Worm (Caenorhabditis elegans): Measurements from ENCODE around the gene sru-29.
A peak's percentile ranks its signal among the peaks of the same experiment; 100 is the strongest.

The sru-29 gene

ce11 chrV:9779418-9779817 is 31.8 kb upstream of the sru-29 start, which contains the start of gene F46B6.4:
TSS of gene F46B6.4 (minus strand) at chrV:9779518.
- TF ChIP-seq cog-1 (tag; optimal IDR thresholded peaks at IDR 0.05) (no peak), T22C8.4 (GFP tag; IDR thresholded peaks at IDR 0.05) (no peak), ztf-23 (GFP tag; IDR thresholded peaks at IDR 0.05) (no peak), tab-1 (GFP tag; IDR thresholded peaks at IDR 0.05) (no peak), klf-2 (GFP tag; conservative IDR thresholded peaks at IDR 0.05) (no peak), flt-1 (GFP tag; IDR thresholded peaks at IDR 0.05) (no peak), ztf-29 (GFP tag; IDR thresholded peaks at IDR 0.05) (no peak), med-1 (GFP tag; optimal IDR thresholded peaks at IDR 0.05; ENCODE audit: insufficient read depth) (no peak), ref-1 (GFP tag; conservative IDR thresholded peaks at IDR 0.05) (no peak)

- peak; percentile 30; the same call in 1 of the 2 replicates for TF ChIP-seq T22C8.4 (GFP tag; IDR thresholded peaks at IDR 0.05)
- no peak for TF ChIP-seq klf-2 (GFP tag; conservative IDR thresholded peaks at IDR 0.05)
- TF ChIP-seq flt-1 (GFP tag; IDR thresholded peaks at IDR 0.05) = no peak
These were observed 29.2 kb upstream of the sru-29 start for ce11 chrV:9782045-9782444.

- TF ChIP-seq klf-2 (GFP tag; conservative IDR thresholded peaks at IDR 0.05) = no peak
- TF ChIP-seq ref-1 (GFP tag; conservative IDR thresholded peaks at IDR 0.05) = no peak
These were observed 28.3 kb upstream of the sru-29 start, which contains the start of gene F46B6.5 for ce11 chrV:9782969-9783368. TSS of gene F46B6.5 (minus strand) at chrV:9783069.

ce11 chrV:9784215-9784614 is 27.0 kb upstream of the sru-29 start:
- no peak for TF ChIP-seq klf-2 (GFP tag; conservative IDR thresholded peaks at IDR 0.05)
- TF ChIP-seq ref-1 (GFP tag; conservative IDR thresholded peaks at IDR 0.05) = no peak
- TF ChIP-seq tab-1 (GFP tag; IDR thresholded peaks at IDR 0.05) = no peak
- TF ChIP-seq flt-1 (GFP tag; IDR thresholded peaks at IDR 0.05) = no peak
- TF ChIP-seq ztf-29 (GFP tag; IDR thresholded peaks at IDR 0.05) = no peak
- TF ChIP-seq med-1 (GFP tag; optimal IDR thresholded peaks at IDR 0.05; ENCODE audit: insufficient read depth) = no peak
- no peak for TF ChIP-seq T22C8.4 (GFP tag; IDR thresholded peaks at IDR 0.05)
- TF ChIP-seq ztf-23 (GFP tag; IDR thresholded peaks at IDR 0.05) = no peak
- no peak for TF ChIP-seq cog-1 (tag; optimal IDR thresholded peaks at IDR 0.05)

ce11 chrV:9786721-9787131 is 24.5 kb upstream of the sru-29 start, which contains the start of gene F46B6.6:
TSS of gene F46B6.6 (minus strand) at chrV:9786868.
- no peak for TF ChIP-seq tab-1 (GFP tag; IDR thresholded peaks at IDR 0.05)
- TF ChIP-seq cog-1 (tag; optimal IDR thresholded peaks at IDR 0.05) = no peak
- no peak for TF ChIP-seq flt-1 (GFP tag; IDR thresholded peaks at IDR 0.05)
- TF ChIP-seq klf-2 (GFP tag; conservative IDR thresholded peaks at IDR 0.05) = no peak
- TF ChIP-seq ztf-23 (GFP tag; IDR thresholded peaks at IDR 0.05) = no peak
- TF ChIP-seq med-1 (GFP tag; optimal IDR thresholded peaks at IDR 0.05; ENCODE audit: insufficient read depth) = no peak
- TF ChIP-seq T22C8.4 (GFP tag; IDR thresholded peaks at IDR 0.05) = no peak
- no peak for TF ChIP-seq ztf-29 (GFP tag; IDR thresholded peaks at IDR 0.05)
- no peak for TF ChIP-seq ref-1 (GFP tag; conservative IDR thresholded peaks at IDR 0.05)

ce11 chrV:9789657-9790261 is 21.5 kb upstream of the sru-29 start, which contains the start of gene ztf-7:
TSS of gene ztf-7 (minus strand) at chrV:9789707.
- no peak for TF ChIP-seq ztf-23 (GFP tag; IDR thresholded peaks at IDR 0.05)
- TF ChIP-seq ref-1 (GFP tag; conservative IDR thresholded peaks at IDR 0.05) = no peak
- TF ChIP-seq med-1 (GFP tag; optimal IDR thresholded peaks at IDR 0.05; ENCODE audit: insufficient read depth) = no peak
- TF ChIP-seq cog-1 (tag; optimal IDR thresholded peaks at IDR 0.05) = no peak
- no peak for TF ChIP-seq T22C8.4 (GFP tag; IDR thresholded peaks at IDR 0.05)
- TF ChIP-seq ztf-29 (GFP tag; IDR thresholded peaks at IDR 0.05) = no peak
- no peak for TF ChIP-seq tab-1 (GFP tag; IDR thresholded peaks at IDR 0.05)
- TF ChIP-seq flt-1 (GFP tag; IDR thresholded peaks at IDR 0.05) = no peak
- TF ChIP-seq klf-2 (GFP tag; conservative IDR thresholded peaks at IDR 0.05) = no peak

- TF ChIP-seq tab-1 (GFP tag; IDR thresholded peaks at IDR 0.05) (no peak), ref-1 (GFP tag; conservative IDR thresholded peaks at IDR 0.05) (no peak), cog-1 (tag; optimal IDR thresholded peaks at IDR 0.05) (no peak), ztf-29 (GFP tag; IDR thresholded peaks at IDR 0.05) (no peak), klf-2 (GFP tag; conservative IDR thresholded peaks at IDR 0.05) (no peak), T22C8.4 (GFP tag; IDR thresholded peaks at IDR 0.05) (no peak), flt-1 (GFP tag; IDR thresholded peaks at IDR 0.05) (no peak), med-1 (GFP tag; optimal IDR thresholded peaks at IDR 0.05; ENCODE audit: insufficient read depth) (no peak), ztf-23 (GFP tag; IDR thresholded peaks at IDR 0.05) (no peak)
These were observed 19.9 kb upstream of the sru-29 start, which contains the start of gene lipl-2 for ce11 chrV:9791332-9791731. TSS of gene lipl-2 (plus strand) at chrV:9791567.

ce11 chrV:9794997-9795396 is 16.3 kb upstream of the sru-29 start:
- no peak for TF ChIP-seq flt-1 (GFP tag; IDR thresholded peaks at IDR 0.05)
- TF ChIP-seq ztf-23 (GFP tag; IDR thresholded peaks at IDR 0.05) = no peak
- TF ChIP-seq ref-1 (GFP tag; conservative IDR thresholded peaks at IDR 0.05) = no peak
- TF ChIP-seq cog-1 (tag; optimal IDR thresholded peaks at IDR 0.05) = no peak
- TF ChIP-seq tab-1 (GFP tag; IDR thresholded peaks at IDR 0.05) = no peak
- no peak for TF ChIP-seq ztf-29 (GFP tag; IDR thresholded peaks at IDR 0.05)
- no peak for TF ChIP-seq klf-2 (GFP tag; conservative IDR thresholded peaks at IDR 0.05)
- TF ChIP-seq T22C8.4 (GFP tag; IDR thresholded peaks at IDR 0.05) = no peak
- no peak for TF ChIP-seq med-1 (GFP tag; optimal IDR thresholded peaks at IDR 0.05; ENCODE audit: insufficient read depth)

- TF ChIP-seq tab-1 (GFP tag; IDR thresholded peaks at IDR 0.05) (no peak), ztf-29 (GFP tag; IDR thresholded peaks at IDR 0.05) (no peak), ref-1 (GFP tag; conservative IDR thresholded peaks at IDR 0.05) (no peak), flt-1 (GFP tag; IDR thresholded peaks at IDR 0.05) (no peak), klf-2 (GFP tag; conservative IDR thresholded peaks at IDR 0.05) (no peak), cog-1 (tag; optimal IDR thresholded peaks at IDR 0.05) (no peak), ztf-23 (GFP tag; IDR thresholded peaks at IDR 0.05) (no peak), T22C8.4 (GFP tag; IDR thresholded peaks at IDR 0.05) (no peak), med-1 (GFP tag; optimal IDR thresholded peaks at IDR 0.05; ENCODE audit: insufficient read depth) (no peak)
These were observed 15.3 kb upstream of the sru-29 start for ce11 chrV:9796002-9796401.

ce11 chrV:9796562-9796961 is 14.7 kb upstream of the sru-29 start, which contains the start of gene F46B6.9:
TSS of gene F46B6.9 (plus strand) at chrV:9796862.
- TF ChIP-seq flt-1 (GFP tag; IDR thresholded peaks at IDR 0.05) (no peak), med-1 (GFP tag; optimal IDR thresholded peaks at IDR 0.05; ENCODE audit: insufficient read depth) (no peak), ztf-23 (GFP tag; IDR thresholded peaks at IDR 0.05) (no peak), ref-1 (GFP tag; conservative IDR thresholded peaks at IDR 0.05) (no peak)

Data from whole organism, midembryonic.